Fruit fly (Drosophila melanogaster) whole organism, embryonic: ENCODE measurements around the gene maca.

ENCODE experiments used
- CG14441 ChIP-seq: fragments of 200-800 bp; sonication (Bioruptor generic); IDR thresholded peaks from 2 replicates; pipeline ENCODE4 v1.3.6; 2022; ENCODE audit warnings: missing biosample characterization, missing genetic modification characterization
- CG1529 ChIP-seq: fragments of 200-800 bp; sonication (Bioruptor generic); optimal IDR thresholded peaks from 3 replicates; lab custom pipeline; 2018; ENCODE audit warnings: missing biosample characterization, missing genetic modification characterization
- CG2712 ChIP-seq: fragments of 200-800 bp; optimal IDR thresholded peaks from 3 replicates; lab custom pipeline; 2019; ENCODE audit warnings: missing biosample characterization, mild to moderate bottlenecking, missing genetic modification characterization, moderate library complexity
- CoRest ChIP-seq: fragments of 200-800 bp; sonication (Bioruptor generic); optimal IDR thresholded peaks from 3 replicates; lab custom pipeline; 2018; ENCODE audit warnings: missing biosample characterization, mild to moderate bottlenecking, missing genetic modification characterization, moderate library complexity
- Jarid2 ChIP-seq: fragments of 200-800 bp; sonication (Bioruptor generic); optimal IDR thresholded peaks from 3 replicates; lab custom pipeline; 2017; ENCODE audit warnings: mild to moderate bottlenecking, missing biosample characterization, missing genetic modification reagents, missing genetic modification characterization
- Oli ChIP-seq: fragments of 200-800 bp; sonication (Bioruptor generic); optimal IDR thresholded peaks from 2 replicates; lab custom pipeline; 2018; ENCODE audit warnings: missing biosample characterization, mild to moderate bottlenecking, missing genetic modification characterization, moderate library complexity
- ind ChIP-seq: fragments of 200-800 bp; sonication (Bioruptor generic); optimal IDR thresholded peaks from 3 replicates; lab custom pipeline; 2016; ENCODE audit warnings: missing biosample characterization, missing genetic modification characterization
- jigr1 ChIP-seq: fragments of 200-800 bp; sonication (Bioruptor generic); IDR thresholded peaks from 3 replicates; pipeline ENCODE4 v1.3.6; 2022; ENCODE audit warnings: missing biosample characterization, missing genetic modification characterization
- tup ChIP-seq: fragments of 200-800 bp; sonication (Bioruptor generic); optimal IDR thresholded peaks from 2 replicates; lab custom pipeline; 2016; ENCODE audit warnings: missing biosample characterization, mild to moderate bottlenecking, missing genetic modification characterization, moderate library complexity
- unc-4 ChIP-seq: fragments of 200-800 bp; sonication (Bioruptor generic); IDR thresholded peaks from 2 replicates; pipeline ENCODE4 v1.3.6; 2022; ENCODE audit warnings: missing biosample characterization, missing genetic modification characterization; ENCODE audit not compliant: partially characterized antibody

- TF ChIP-seq jigr1 (no peak), tup (GFP tag; lab: Kevin White, UChicago) (no peak), CoRest (tag; lab: Kevin White, UChicago) (peak; percentile 1), Jarid2 (GFP tag; lab: Kevin White, UChicago) (no peak), unc-4 (GFP tag; lab: Robert Waterston, UW) (no peak), CG1529 (GFP tag; lab: Kevin White, UChicago) (no peak), Oli (no peak), ind (GFP tag; lab: Kevin White, UChicago) (no peak), CG2712 (no peak), CG14441 (GFP tag; lab: Robert Waterston, UW) (no peak)
Observed at dm6 chr3R:15485866-15486265, 8.5 kb upstream of the maca start, which contains the start of gene obe.
